Worm (Caenorhabditis elegans) whole organism, mixed stage, embryonic: Measurements from ENCODE around the gene ZK675.4.

ENCODE experiments used
- ceh-39 ChIP-seq: fragments of 150-350 bp; optimal IDR thresholded peaks from 2 replicates; lab custom pipeline; 2014; ENCODE audit warnings: missing biosample characterization, missing genetic modification characterization
- elt-1 ChIP-seq: sonication (generic microtip); optimal IDR thresholded peaks from 2 replicates; lab custom pipeline; 2017; ENCODE audit warnings: missing genetic modification characterization, mild to moderate bottlenecking, missing compliant biosample characterization, antibody characterized with exemption, moderate library complexity, borderline replicate concordance; ENCODE audit not compliant: insufficient read depth
- elt-3 ChIP-seq: fragments of 150-350 bp; optimal IDR thresholded peaks from 2 replicates; lab custom pipeline; 2014; ENCODE audit warnings: missing biosample characterization, missing genetic modification characterization
- lsy-2 ChIP-seq: fragments of 150-350 bp; optimal IDR thresholded peaks from 2 replicates; lab custom pipeline; 2014; ENCODE audit warnings: missing biosample characterization, missing genetic modification characterization
- mab-5 ChIP-seq: fragments of 150-350 bp; optimal IDR thresholded peaks from 2 replicates; lab custom pipeline; 2014; ENCODE audit warnings: missing biosample characterization, missing genetic modification characterization
- pha-4 ChIP-seq: fragments of 150-350 bp; optimal IDR thresholded peaks from 2 replicates; lab custom pipeline; 2018; ENCODE audit warnings: missing biosample characterization, missing genetic modification reagents, missing genetic modification characterization
- snpc-4 ChIP-seq: fragments of 150-350 bp; optimal IDR thresholded peaks from 2 replicates; lab custom pipeline; 2014; ENCODE audit warnings: missing biosample characterization, missing genetic modification characterization
- unc-39 ChIP-seq: fragments of 150-350 bp; optimal IDR thresholded peaks from 2 replicates; lab custom pipeline; 2014; ENCODE audit warnings: missing biosample characterization, missing genetic modification characterization

DNA sequence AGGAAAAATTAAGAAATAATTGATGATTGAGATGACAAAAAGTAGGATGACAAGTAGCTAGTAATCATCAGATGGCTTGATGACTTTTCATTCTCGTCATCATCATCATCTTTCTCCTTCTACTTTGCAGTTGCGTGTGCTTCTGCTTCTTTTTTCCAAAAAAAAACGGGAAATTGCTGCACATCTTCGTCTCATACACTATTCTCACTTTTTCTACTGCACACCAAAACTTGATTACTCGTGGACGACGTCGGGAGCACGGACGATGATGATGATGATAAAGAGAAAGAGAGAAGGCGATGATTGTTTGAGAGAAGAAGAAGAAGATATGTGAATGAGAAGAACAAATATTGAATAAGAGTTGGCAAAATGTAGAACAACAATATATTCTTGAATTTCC is 10.0 kb downstream of the ZK675.4 start:
- TF ChIP-seq lsy-2 (no peak), elt-1 (tag; lab: Kevin White, UChicago) (no peak), unc-39 (tag; lab: Kevin White, UChicago) (no peak), elt-3 (tag; lab: Kevin White, UChicago) (no peak), pha-4 (tag; lab: Kevin White, UChicago) (no peak), ceh-39 (tag; lab: Kevin White, UChicago) (no peak), snpc-4 (tag; lab: Kevin White, UChicago) (no peak), mab-5 (no peak)
